Worm (Caenorhabditis elegans): ENCODE data around the gene Y39F10A.1.

The Y39F10A.1 gene

DNA sequence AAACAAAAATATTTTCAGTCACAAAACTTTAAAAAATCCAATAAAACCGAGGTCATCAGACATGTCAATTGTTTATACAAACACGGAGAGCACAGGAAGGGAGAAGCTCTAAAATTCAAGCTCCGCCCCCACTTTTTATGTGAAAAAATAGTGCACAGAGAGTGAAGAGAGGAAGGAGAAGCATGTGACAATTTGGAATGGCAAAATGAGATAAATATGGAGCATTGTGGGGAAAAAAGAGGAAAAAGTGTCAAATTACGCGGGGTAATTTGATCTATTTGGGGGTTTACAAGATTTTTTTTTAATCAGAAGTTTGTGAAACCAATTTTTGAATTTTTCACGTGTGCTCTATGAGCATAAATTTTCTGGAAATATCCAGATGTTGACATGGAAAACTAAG, 12.2 kb upstream of the Y39F10A.1 start (continued):
- no peak for TF ChIP-seq vab-15 (tag; optimal IDR thresholded peaks at IDR 0.05)
- TF ChIP-seq lin-14 (GFP tag; optimal IDR thresholded peaks at IDR 0.05), result peak; percentile 72

ce11 chrII:764385-764784, 10.7 kb upstream of the Y39F10A.1 start:
- TF ChIP-seq pqm-1 (tag; optimal IDR thresholded peaks at IDR 0.05) (peak; percentile 40), tlp-1 (tag; optimal IDR thresholded peaks at IDR 0.05) (no peak), elt-2 (tag; optimal IDR thresholded peaks at IDR 0.05) (peak; percentile 61)

- TF ChIP-seq vab-15 (tag; optimal IDR thresholded peaks at IDR 0.05) (no peak), ztf-4 (tag; optimal IDR thresholded peaks at IDR 0.05) (no peak), efl-3 (GFP tag; optimal IDR thresholded peaks at IDR 0.05) (no peak), elt-2 (tag; optimal IDR thresholded peaks at IDR 0.05) (no peak), grh-1 (GFP tag; IDR thresholded peaks at IDR 0.05) (no peak)
Measured at ce11 chrII:765219-765618, 9.9 kb upstream of the Y39F10A.1 start, which contains the start of gene C08G5.7. Gene C08G5.7 (minus strand): TSS chrII:765319.

- TF ChIP-seq nhr-12 (tag; optimal IDR thresholded peaks at IDR 0.05) (no peak), Y116A8C.19 (tag; optimal IDR thresholded peaks at IDR 0.05; ENCODE audit: borderline replicate concordance) (no peak), lsy-2 (tag; optimal IDR thresholded peaks at IDR 0.05) (no peak), nhr-84 (tag; optimal IDR thresholded peaks at IDR 0.05) (no peak), mdl-1 (tag; optimal IDR thresholded peaks at IDR 0.05) (no peak), egl-13 (tag; optimal IDR thresholded peaks at IDR 0.05) (no peak), ets-5 (GFP tag; IDR thresholded peaks at IDR 0.05) (no peak), irx-1 (tag; optimal IDR thresholded peaks at IDR 0.05) (no peak), ztf-11 (tag; optimal IDR thresholded peaks at IDR 0.05) (no peak), lin-15B (tag; optimal IDR thresholded peaks at IDR 0.05) (no peak), lin-39 (tag; optimal IDR thresholded peaks at IDR 0.05) (no peak), sptf-1 (tag; optimal IDR thresholded peaks at IDR 0.05) (no peak), mab-9 (GFP tag; IDR thresholded peaks at IDR 0.05) (no peak), fkh-4 (tag; optimal IDR thresholded peaks at IDR 0.05; ENCODE audit: borderline replicate concordance) (no peak), pqm-1 (tag; optimal IDR thresholded peaks at IDR 0.05) (no peak), pag-3 (tag; optimal IDR thresholded peaks at IDR 0.05; ENCODE audit: borderline replicate concordance, insufficient read depth) (no peak), ceh-82 (tag; optimal IDR thresholded peaks at IDR 0.05) (no peak)
Measured at ce11 chrII:769250-769649, 5.9 kb upstream of the Y39F10A.1 start.

DNA sequence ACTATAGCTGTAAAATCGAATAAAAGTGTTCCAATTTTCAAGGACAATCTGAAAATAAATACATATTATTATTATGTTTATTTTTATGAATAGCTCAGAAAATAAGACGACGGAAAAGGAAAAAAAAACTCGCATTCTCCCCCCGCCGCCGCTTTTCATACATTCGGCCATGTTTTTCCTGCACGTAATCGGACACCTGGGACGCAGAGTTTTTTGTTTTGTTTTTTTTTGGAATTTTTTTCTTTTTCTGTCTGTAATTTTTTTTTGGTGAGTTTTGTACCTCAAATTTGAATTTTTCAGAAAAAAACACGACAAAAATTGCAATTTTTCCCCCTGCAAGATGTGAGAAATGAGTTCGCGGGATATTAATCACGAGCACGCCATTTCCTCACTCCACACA, 4.9 kb upstream of the Y39F10A.1 start, which contains the start of gene C08G5.6:
Gene C08G5.6, plus strand, starts transcription at position 301 of the 400 bp plus-strand sequence.
- TF ChIP-seq sup-37 (GFP tag; optimal IDR thresholded peaks at IDR 0.05) (no peak), mep-1 (tag; optimal IDR thresholded peaks at IDR 0.05) (no peak), nhr-85 (tag) (no peak), unc-86 (tag; optimal IDR thresholded peaks at IDR 0.05) (no peak), nhr-12 (tag; optimal IDR thresholded peaks at IDR 0.05) (no peak), C04F5.9 (tag; optimal IDR thresholded peaks at IDR 0.05) (no peak), nhr-71 (tag; optimal IDR thresholded peaks at IDR 0.05) (no peak), pag-3 (tag; optimal IDR thresholded peaks at IDR 0.05; ENCODE audit: borderline replicate concordance, insufficient read depth) (no peak), egl-27 (tag; optimal IDR thresholded peaks at IDR 0.05) (no peak), fkh-10 (GFP tag; optimal IDR thresholded peaks at IDR 0.05) (no peak), nhr-11 (tag; optimal IDR thresholded peaks at IDR 0.05) (no peak), zag-1 (tag; optimal IDR thresholded peaks at IDR 0.05) (no peak), ztf-4 (tag; optimal IDR thresholded peaks at IDR 0.05) (no peak)
